Worm (Caenorhabditis elegans) whole organism, early embryonic: ENCODE measurements around the gene twk-10.
"Not testable (repeated sequence)": the region's sequence is repeated elsewhere in the genome, so short reads cannot be mapped to it uniquely, and the experiment has no call there.

Experiments
- B0310.2 ChIP-seq: sonication (generic microtip); optimal IDR thresholded peaks from 2 replicates; lab custom pipeline; 2016; ENCODE audit warnings: mild to moderate bottlenecking, missing genetic modification characterization, missing compliant biosample characterization
- F13C5.2 ChIP-seq: sonication (generic microtip); optimal IDR thresholded peaks from 2 replicates; lab custom pipeline; 2017; ENCODE audit warnings: mild to moderate bottlenecking, missing genetic modification characterization, inconsistent platforms, missing compliant biosample characterization
- aly-1 ChIP-seq: sonication (generic microtip); optimal IDR thresholded peaks from 2 replicates; lab custom pipeline; 2016; ENCODE audit warnings: missing genetic modification characterization, missing compliant biosample characterization
- ama-1 ChIP-seq: fragments of 150-350 bp; optimal IDR thresholded peaks from 2 replicates; lab custom pipeline; 2014
- ceh-13 ChIP-seq: fragments of 200-800 bp; sonication (Bioruptor generic); optimal IDR thresholded peaks from 2 replicates; lab custom pipeline; 2018; ENCODE audit warnings: mild to moderate bottlenecking, missing genetic modification characterization, missing compliant biosample characterization
- ceh-36 ChIP-seq: sonication (generic microtip); optimal IDR thresholded peaks from 2 replicates; lab custom pipeline; 2016; ENCODE audit warnings: missing genetic modification characterization, inconsistent platforms, missing compliant biosample characterization
- ets-7 ChIP-seq: sonication (generic microtip); optimal IDR thresholded peaks from 2 replicates; lab custom pipeline; 2016; ENCODE audit warnings: missing genotype, missing genetic modification characterization, missing compliant biosample characterization
- flt-1 ChIP-seq: fragments of 200-800 bp; sonication (Bioruptor generic); IDR thresholded peaks from 2 replicates; pipeline ENCODE4 v1.3.6; 2022; ENCODE audit warnings: missing genetic modification characterization, missing compliant biosample characterization
- hmbx-1 ChIP-seq: sonication (generic microtip); optimal IDR thresholded peaks from 2 replicates; lab custom pipeline; 2016; ENCODE audit warnings: mild to moderate bottlenecking, missing genetic modification characterization, missing compliant biosample characterization
- hmg-4 ChIP-seq: fragments of 200-800 bp; sonication (Bioruptor generic); optimal IDR thresholded peaks from 2 replicates; lab custom pipeline; 2018; ENCODE audit warnings: mild to moderate bottlenecking, missing genetic modification characterization, missing compliant biosample characterization
- hnd-1 ChIP-seq: sonication (generic microtip); optimal IDR thresholded peaks from 2 replicates; lab custom pipeline; 2016; ENCODE audit warnings: missing genetic modification characterization, missing compliant biosample characterization
- pes-1 ChIP-seq: fragments of 200-800 bp; sonication (Bioruptor generic); IDR thresholded peaks from 2 replicates; pipeline ENCODE4 v1.3.6; 2022; ENCODE audit warnings: missing genetic modification reagents, missing genetic modification characterization, missing compliant biosample characterization
- scrt-1 ChIP-seq: fragments of 200-800 bp; sonication (Bioruptor generic); IDR thresholded peaks from 2 replicates; pipeline ENCODE4 v1.3.6; 2022; ENCODE audit warnings: missing genetic modification characterization, missing compliant biosample characterization
- sea-1 ChIP-seq: fragments of 200-800 bp; sonication (Bioruptor generic); conservative IDR thresholded peaks from 2 replicates; pipeline ENCODE4 v1.3.6; 2022; ENCODE audit warnings: missing genetic modification characterization, missing compliant biosample characterization
- tbx-11 ChIP-seq: fragments of 200-800 bp; sonication (Bioruptor generic); IDR thresholded peaks from 2 replicates; pipeline ENCODE4 v1.3.6; 2022; ENCODE audit warnings: missing genetic modification characterization, missing compliant biosample characterization
- tbx-37 ChIP-seq: fragments of 200-800 bp; sonication (Bioruptor generic); conservative IDR thresholded peaks from 2 replicates; pipeline ENCODE4 v1.3.6; 2022; ENCODE audit warnings: missing genetic modification reagents, missing genetic modification characterization, missing compliant biosample characterization
- tra-4 ChIP-seq: sonication (generic microtip); optimal IDR thresholded peaks from 2 replicates; lab custom pipeline; 2017; ENCODE audit warnings: missing genetic modification characterization, missing compliant biosample characterization

twk-10 gene

DNA sequence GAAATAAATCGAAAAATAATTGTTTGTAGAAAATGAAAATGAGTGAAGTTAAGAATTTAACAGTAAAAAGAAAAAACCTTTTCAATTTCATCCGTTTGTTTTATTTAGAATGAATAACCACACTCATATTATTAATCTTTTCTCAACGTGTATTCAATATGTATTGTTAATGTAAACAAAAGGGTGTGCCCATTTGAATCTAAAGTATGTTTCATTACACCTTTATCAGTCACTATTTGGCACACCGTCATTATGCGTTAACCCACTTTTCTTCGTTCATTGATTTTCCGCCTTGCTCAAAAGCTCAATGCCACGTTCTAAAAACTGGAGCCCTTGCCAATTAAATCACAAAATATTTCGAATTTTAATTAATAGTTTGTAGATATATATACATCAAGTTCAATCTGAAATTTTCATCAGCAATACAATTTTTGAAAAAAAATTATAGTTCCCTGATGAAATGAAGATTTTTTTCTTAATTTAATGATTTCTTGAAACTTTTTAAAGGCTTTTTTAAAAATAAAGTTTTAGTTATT lies 13.8 kb downstream of the twk-10 start, which contains the start of gene K04A8.1:
Gene K04A8.1 (plus strand): TSS at position 486 of the 536 bp plus-strand sequence.
- TF ChIP-seq hmbx-1 (no peak), hmg-4 (GFP tag; lab: Kevin White, UChicago) (no peak), pes-1 (GFP tag; lab: Robert Waterston, UW) (no peak), B0310.2 (tag; lab: Kevin White, UChicago) (no peak), ets-7 (tag; lab: Kevin White, UChicago) (no peak), aly-1 (tag; lab: Kevin White, UChicago) (no peak), scrt-1 (GFP tag; lab: Robert Waterston, UW) (no peak), ama-1 (lab: Kevin White, UChicago) (no peak), sea-1 (GFP tag; lab: Robert Waterston, UW) (no peak), tbx-37 (GFP tag; lab: Robert Waterston, UW) (no peak), ceh-13 (GFP tag; lab: Kevin White, UChicago) (no peak), F13C5.2 (tag; lab: Kevin White, UChicago) (no peak), ceh-36 (no peak), tra-4 (tag; lab: Kevin White, UChicago) (no peak), tbx-11 (GFP tag; lab: Robert Waterston, UW) (no peak), flt-1 (GFP tag; lab: Robert Waterston, UW) (no peak), hnd-1 (no peak)

DNA sequence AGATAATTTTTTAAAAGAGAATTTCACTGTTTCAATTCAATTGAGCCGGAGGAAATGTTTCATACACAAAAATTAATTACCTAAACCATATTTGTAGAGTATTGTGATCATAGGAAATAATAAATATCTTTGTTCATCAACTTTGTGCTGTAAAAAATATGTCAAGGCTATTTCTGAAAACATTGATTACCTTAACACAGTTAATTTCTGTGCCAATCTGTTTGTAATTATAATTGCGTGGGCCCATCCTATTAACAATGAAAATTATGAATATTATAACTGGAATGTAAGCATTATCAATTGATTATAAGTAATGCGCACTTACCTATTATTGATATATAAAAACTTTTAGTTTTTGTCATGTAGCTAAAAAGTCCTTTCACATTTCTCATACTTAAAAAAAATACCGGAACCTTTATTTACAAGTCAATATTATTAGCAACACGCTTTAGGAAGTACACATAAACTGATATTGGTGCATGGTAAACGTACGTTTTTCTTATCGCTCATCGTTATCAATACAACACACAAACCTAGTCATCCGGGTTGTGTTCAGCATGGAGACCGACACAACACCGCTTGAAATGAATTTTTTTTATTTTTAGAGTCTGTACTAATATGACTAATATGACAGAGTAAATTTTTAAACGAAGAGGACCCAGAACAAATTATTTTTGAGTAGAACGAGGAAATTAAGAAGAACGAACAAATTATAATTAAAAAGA lies 23.4 kb downstream of the twk-10 start, which contains the start of gene fut-2:
Gene fut-2 (minus strand): TSS at position 485 of the 725 bp plus-strand sequence.
- TF ChIP-seq tra-4 (tag; lab: Kevin White, UChicago) (no peak), F13C5.2 (tag; lab: Kevin White, UChicago) (no peak), hmg-4 (GFP tag; lab: Kevin White, UChicago) (no peak), flt-1 (GFP tag; lab: Robert Waterston, UW) (no peak), scrt-1 (GFP tag; lab: Robert Waterston, UW) (no peak), tbx-11 (GFP tag; lab: Robert Waterston, UW) (no peak), hmbx-1 (no peak), ets-7 (tag; lab: Kevin White, UChicago) (no peak), hnd-1 (no peak), B0310.2 (tag; lab: Kevin White, UChicago) (no peak), tbx-37 (GFP tag; lab: Robert Waterston, UW) (no peak), pes-1 (GFP tag; lab: Robert Waterston, UW) (no peak), ceh-36 (no peak), sea-1 (GFP tag; lab: Robert Waterston, UW) (no peak), ama-1 (lab: Kevin White, UChicago) (no peak)

DNA sequence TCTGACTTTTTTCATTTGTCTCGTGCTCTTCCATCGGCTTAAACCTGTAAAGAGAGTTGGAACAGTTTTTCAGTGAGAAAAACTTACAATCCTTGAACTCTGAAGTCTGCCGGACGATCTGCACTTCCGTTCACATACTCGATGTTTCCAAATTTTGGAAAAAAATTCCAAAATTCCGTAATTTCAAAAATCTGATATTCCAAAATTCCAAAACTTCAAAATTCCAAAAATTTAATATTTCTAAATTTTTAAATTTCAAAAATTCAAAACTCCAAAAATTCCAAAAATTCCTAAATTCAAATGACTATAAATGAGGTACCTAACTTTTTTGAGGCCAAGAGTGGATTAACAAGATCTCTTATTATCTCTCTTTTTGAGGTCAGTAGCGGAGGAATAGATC lies 24.4 kb downstream of the twk-10 start, which contains the start of gene EGAP9.4:
Gene EGAP9.4 (plus strand): TSS at position 301 of the 400 bp plus-strand sequence.
- TF ChIP-seq ceh-13 (GFP tag; lab: Kevin White, UChicago) (no peak), hnd-1 (no peak), ceh-36 (no peak), scrt-1 (GFP tag; lab: Robert Waterston, UW) (no peak), tra-4 (tag; lab: Kevin White, UChicago) (no peak), aly-1 (tag; lab: Kevin White, UChicago) (no peak), tbx-37 (GFP tag; lab: Robert Waterston, UW) (no peak), sea-1 (GFP tag; lab: Robert Waterston, UW) (no peak), F13C5.2 (tag; lab: Kevin White, UChicago) (no peak), B0310.2 (tag; lab: Kevin White, UChicago) (no peak)

DNA sequence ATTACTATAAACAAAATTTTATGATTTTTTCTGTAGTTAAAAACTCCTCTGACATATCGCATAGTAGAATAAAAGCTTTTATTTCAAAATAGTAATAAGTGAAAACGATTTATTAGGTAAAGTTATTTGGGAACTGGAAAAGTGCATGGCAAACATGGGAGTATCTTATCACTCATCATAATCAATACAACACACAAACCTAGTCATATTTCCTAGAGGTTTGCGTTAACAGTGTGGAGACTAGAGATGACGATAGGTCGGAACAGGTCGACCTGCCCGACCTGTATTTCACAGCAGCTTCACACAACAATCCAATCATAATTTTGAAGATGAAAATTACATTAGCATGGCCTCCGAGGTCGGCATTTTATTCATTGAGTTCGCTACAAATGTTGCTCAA lies 27.9 kb downstream of the twk-10 start, which contains the start of gene EGAP9.3:
Gene EGAP9.3 (minus strand): TSS at position 131 of the 400 bp plus-strand sequence.
- TF ChIP-seq sea-1 (GFP tag; lab: Robert Waterston, UW) = no peak
- no peak for TF ChIP-seq B0310.2 (tag; lab: Kevin White, UChicago)
- TF ChIP-seq tbx-37 (GFP tag; lab: Robert Waterston, UW) = no peak
- TF ChIP-seq ets-7 (tag; lab: Kevin White, UChicago) = no peak
- no peak for TF ChIP-seq scrt-1 (GFP tag; lab: Robert Waterston, UW)
- no peak for TF ChIP-seq ceh-13 (GFP tag; lab: Kevin White, UChicago)
- no peak for TF ChIP-seq hmbx-1
- no peak for TF ChIP-seq tbx-11 (GFP tag; lab: Robert Waterston, UW)
- no peak for TF ChIP-seq flt-1 (GFP tag; lab: Robert Waterston, UW)
- TF ChIP-seq tra-4 (tag; lab: Kevin White, UChicago) = no peak
- TF ChIP-seq hmg-4 (GFP tag; lab: Kevin White, UChicago) = no peak
- TF ChIP-seq F13C5.2 (tag; lab: Kevin White, UChicago) = no peak
- no peak for TF ChIP-seq aly-1 (tag; lab: Kevin White, UChicago)
- no peak for TF ChIP-seq ama-1 (lab: Kevin White, UChicago)
- TF ChIP-seq pes-1 (GFP tag; lab: Robert Waterston, UW) = no peak
- no peak for TF ChIP-seq ceh-36
- no peak for TF ChIP-seq hnd-1

DNA sequence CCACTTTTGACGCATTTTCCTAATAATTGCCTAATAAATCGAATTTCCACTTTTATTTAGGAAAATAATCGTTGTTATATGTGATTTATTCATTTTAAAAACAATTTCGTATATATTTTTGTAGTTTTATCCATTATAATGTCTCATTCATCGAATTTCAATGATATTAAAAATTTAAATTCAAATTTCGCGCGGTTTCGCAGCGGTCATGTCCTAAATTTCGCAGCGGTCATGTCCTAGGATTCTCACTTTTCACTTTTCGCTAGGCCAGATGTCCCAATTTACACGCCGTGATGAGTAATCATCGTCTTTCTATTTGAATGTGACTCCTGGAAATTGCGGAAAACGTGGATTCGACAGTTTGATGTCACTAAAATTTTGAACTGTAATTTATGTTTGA lies 29.6 kb downstream of the twk-10 start, which contains the start of gene ZK1055.4:
Gene ZK1055.4 (plus strand): TSS at position 301 of the 400 bp plus-strand sequence.
- TF ChIP-seq scrt-1 (GFP tag; lab: Robert Waterston, UW); ceh-36; tra-4 (tag; lab: Kevin White, UChicago): not testable (repeated sequence)

DNA sequence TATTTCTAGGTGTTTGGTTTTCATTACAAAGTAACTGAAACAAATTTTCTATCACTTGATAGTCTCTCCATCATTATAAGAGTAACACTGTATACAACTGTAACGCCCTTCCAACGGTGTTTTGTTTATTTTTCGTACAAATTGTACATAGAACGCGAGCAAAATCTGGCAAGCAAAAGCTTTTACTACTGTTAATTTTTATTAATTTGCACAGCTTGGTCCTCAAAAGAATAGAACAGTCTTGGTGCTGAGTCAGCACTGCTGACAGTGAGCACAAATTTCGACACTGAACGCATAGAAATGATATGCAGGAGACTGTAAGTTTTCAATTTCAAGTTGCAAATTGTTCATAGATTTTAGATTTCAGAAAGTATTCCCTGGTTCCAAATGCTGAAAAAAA lies 38.1 kb downstream of the twk-10 start, which contains the start of gene ZK1055.2:
Gene ZK1055.2 (plus strand): TSS at position 301 of the 400 bp plus-strand sequence.
- TF ChIP-seq tra-4 (tag; lab: Kevin White, UChicago) (no peak), ceh-13 (GFP tag; lab: Kevin White, UChicago) (no peak), hmbx-1 (no peak), hnd-1 (no peak), hmg-4 (GFP tag; lab: Kevin White, UChicago) (no peak), sea-1 (GFP tag; lab: Robert Waterston, UW) (no peak), tbx-11 (GFP tag; lab: Robert Waterston, UW) (no peak), flt-1 (GFP tag; lab: Robert Waterston, UW) (no peak), ama-1 (lab: Kevin White, UChicago) (no peak), B0310.2 (tag; lab: Kevin White, UChicago) (no peak), tbx-37 (GFP tag; lab: Robert Waterston, UW) (no peak), aly-1 (tag; lab: Kevin White, UChicago) (no peak), F13C5.2 (tag; lab: Kevin White, UChicago) (no peak), scrt-1 (GFP tag; lab: Robert Waterston, UW) (no peak), ets-7 (tag; lab: Kevin White, UChicago) (no peak), ceh-36 (no peak), pes-1 (GFP tag; lab: Robert Waterston, UW) (no peak)
